In genomic region chr3L:15103988-15104848, dm6 we compare ENCODE assay signal across 3 fruit fly cellular contexts.
TF ChIP-seq lines count a peak whose summit lies in the region.

No protein-coding gene starts in this region.

TF ChIP-seq in whole organism, embryonic, 481 proteins besides CTCF, POLR2A, EP300 and RAD21 (continued from another document and continues in another):
- TF ChIP-seq cg (GFP tag; optimal IDR thresholded peaks at IDR 0.05; lab: Kevin White, UChicago) (peak; percentile 92), org-1 (GFP tag; optimal IDR thresholded peaks at IDR 0.05; lab: Kevin White, UChicago) (no peak), Camta (GFP tag; optimal IDR thresholded peaks at IDR 0.05; lab: Kevin White, UChicago) (no peak), CG42726 (GFP tag; IDR thresholded peaks at IDR 0.05; lab: Robert Waterston, UW; ENCODE audit: partially characterized antibody) (0 out of 2 replicates have a peak, but pooled peaks have one; percentile 14), mld (GFP tag; IDR thresholded peaks at IDR 0.05; lab: Robert Waterston, UW; ENCODE audit: partially characterized antibody) (0 out of 3 replicates have a peak, but pooled peaks have one; percentile 36), phol (tag; optimal IDR thresholded peaks at IDR 0.05; lab: Kevin White, UChicago) (no peak), yki (optimal IDR thresholded peaks at IDR 0.05; lab: Kevin White, UChicago) (peak; percentile 26), gro (GFP tag; optimal IDR thresholded peaks at IDR 0.05; lab: Kevin White, UChicago) (no peak), Ets65A (GFP tag; lab: Kevin White, UChicago) (peak; percentile 71), CG32772 (GFP tag; IDR thresholded peaks at IDR 0.05; lab: Robert Waterston, UW) (peak; percentile 36; the same call in 1 of the 2 replicates), cwo (GFP tag; optimal IDR thresholded peaks at IDR 0.05; lab: Kevin White, UChicago) (peak; percentile 87), gt (GFP tag; IDR thresholded peaks at IDR 0.05; lab: Robert Waterston, UW) (no peak), fru (optimal IDR thresholded peaks at IDR 0.05; lab: Kevin White, UChicago) (no peak), Opbp (GFP tag; IDR thresholded peaks at IDR 0.05; lab: Robert Waterston, UW; ENCODE audit: partially characterized antibody) (peak; percentile 34; the same call in 1 of the 3 replicates), shn (GFP tag; optimal IDR thresholded peaks at IDR 0.05; lab: Kevin White, UChicago) (peak; percentile 8), Med (GFP tag; lab: Kevin White, UChicago) (peak; percentile 93), abd-A (tag; optimal IDR thresholded peaks at IDR 0.05; lab: Kevin White, UChicago) (peak; percentile 88), CG5245 (GFP tag; optimal IDR thresholded peaks at IDR 0.05; lab: Kevin White, UChicago) (no peak), CG4730 (GFP tag; IDR thresholded peaks at IDR 0.05; lab: Robert Waterston, UW) (no peak), CG13287 (GFP tag; IDR thresholded peaks at IDR 0.05; lab: Robert Waterston, UW; ENCODE audit: partially characterized antibody) (peak; percentile 27; the same call in 1 of the 2 replicates), nmo (GFP tag; optimal IDR thresholded peaks at IDR 0.05; lab: Kevin White, UChicago) (no peak), CG6813 (GFP tag; optimal IDR thresholded peaks at IDR 0.05; lab: Kevin White, UChicago) (peak; percentile 30), CG10543 (GFP tag; optimal IDR thresholded peaks at IDR 0.05; lab: Kevin White, UChicago) (peak; percentile 28), z (GFP tag; IDR thresholded peaks at IDR 0.05; lab: Robert Waterston, UW) (peak; percentile 41; the same call in 1 of the 3 replicates), CG5180 (GFP tag; optimal IDR thresholded peaks at IDR 0.05; lab: Kevin White, UChicago) (no peak), CG11247 (GFP tag; IDR thresholded peaks at IDR 0.05; lab: Robert Waterston, UW) (no peak), CG9876 (GFP tag; optimal IDR thresholded peaks at IDR 0.05; lab: Kevin White, UChicago) (peak; percentile 12), Hmr (GFP tag; optimal IDR thresholded peaks at IDR 0.05; lab: Kevin White, UChicago) (peak; percentile 14), CG7745 (tag; optimal IDR thresholded peaks at IDR 0.05; lab: Kevin White, UChicago) (no peak), CG8478 (optimal IDR thresholded peaks at IDR 0.05; lab: Kevin White, UChicago) (peak; percentile 87), CG11085 (GFP tag; IDR thresholded peaks at IDR 0.05; lab: Robert Waterston, UW) (no peak), sens-2 (GFP tag; IDR thresholded peaks at IDR 0.05; lab: Robert Waterston, UW) (peak; percentile 43; the same call in 1 of the 2 replicates), Dll (GFP tag; IDR thresholded peaks at IDR 0.05; lab: Robert Waterston, UW; ENCODE audit: partially characterized antibody) (0 out of 4 replicates have a peak, but pooled peaks have one; percentile 48), CG2202 (tag; optimal IDR thresholded peaks at IDR 0.05; lab: Kevin White, UChicago) (no peak), CG6854 (GFP tag; optimal IDR thresholded peaks at IDR 0.05; lab: Kevin White, UChicago) (peak; percentile 75), Adf1 (GFP tag; IDR thresholded peaks at IDR 0.05; lab: Robert Waterston, UW) (peak; percentile 80; the same call in 1 of the 2 replicates), kni (GFP tag; optimal IDR thresholded peaks at IDR 0.05; lab: Kevin White, UChicago) (peak; percentile 45), CG3163 (GFP tag; optimal IDR thresholded peaks at IDR 0.05; lab: Kevin White, UChicago) (peak; percentile 48), bbx (GFP tag; IDR thresholded peaks at IDR 0.05; lab: Robert Waterston, UW; ENCODE audit: partially characterized antibody) (peak; percentile 13; the same call in 1 of the 2 replicates), ci (GFP tag; IDR thresholded peaks at IDR 0.05; lab: Robert Waterston, UW) (peak; percentile 43; the same call in 1 of the 3 replicates), NC2β (GFP tag; optimal IDR thresholded peaks at IDR 0.05; lab: Kevin White, UChicago) (no peak)

TF ChIP-seq in whole organism, prepupa, 60 proteins besides CTCF, POLR2A, EP300 and RAD21 (continued from another document):
- TF ChIP-seq Lpt (GFP tag; optimal IDR thresholded peaks at IDR 0.05; lab: Kevin White, UChicago) (peak; percentile 37), CG11902 (GFP tag; optimal IDR thresholded peaks at IDR 0.05; lab: Kevin White, UChicago) (no peak), CG11294 (GFP tag; IDR thresholded peaks at IDR 0.05; lab: Robert Waterston, UW) (no peak), Blimp-1 (GFP tag; optimal IDR thresholded peaks at IDR 0.05; lab: Kevin White, UChicago) (peak; percentile 2), CG10631 (GFP tag; optimal IDR thresholded peaks at IDR 0.05; lab: Kevin White, UChicago) (no peak), CG6808 (GFP tag; optimal IDR thresholded peaks at IDR 0.05; lab: Kevin White, UChicago) (no peak), Gug (GFP tag; IDR thresholded peaks at IDR 0.05; lab: Robert Waterston, UW) (peak; percentile 19; the same call in 1 of the 2 replicates), net (GFP tag; optimal IDR thresholded peaks at IDR 0.05; lab: Kevin White, UChicago) (peak; percentile 42), CG8119 (GFP tag; IDR thresholded peaks at IDR 0.05; lab: Robert Waterston, UW) (no peak), svp (GFP tag; lab: Kevin White, UChicago) (peak; percentile 72), CG9139 (GFP tag; optimal IDR thresholded peaks at IDR 0.05; lab: Kevin White, UChicago) (peak; percentile 8), Hr39 (GFP tag; optimal IDR thresholded peaks at IDR 0.05; lab: Kevin White, UChicago) (no peak), spab (GFP tag; optimal IDR thresholded peaks at IDR 0.05; lab: Kevin White, UChicago) (no peak), fd85E (GFP tag; optimal IDR thresholded peaks at IDR 0.05; lab: Kevin White, UChicago) (no peak), CG6163 (GFP tag; IDR thresholded peaks at IDR 0.05; lab: Robert Waterston, UW) (peak; percentile 17; the same call in 1 of the 3 replicates), Eip78C (GFP tag; lab: Kevin White, UChicago) (peak; percentile 49)

TF ChIP-seq in whole organism, wandering third instar larva, 38 proteins besides CTCF, POLR2A, EP300 and RAD21 (continued from another document):
- TF ChIP-seq pan (optimal IDR thresholded peaks at IDR 0.05; lab: Kevin White, UChicago) (no peak), Mio (GFP tag; optimal IDR thresholded peaks at IDR 0.05; lab: Kevin White, UChicago) (no peak), dmrt93B (GFP tag; optimal IDR thresholded peaks at IDR 0.05; lab: Kevin White, UChicago) (no peak), CrebA (GFP tag; optimal IDR thresholded peaks at IDR 0.05; lab: Kevin White, UChicago; ENCODE audit: borderline replicate concordance) (no peak), GATAd (GFP tag; optimal IDR thresholded peaks at IDR 0.05; lab: Kevin White, UChicago) (no peak), Hr83 (GFP tag; optimal IDR thresholded peaks at IDR 0.05; lab: Kevin White, UChicago; ENCODE audit: poor library complexity, severe bottlenecking) (no peak), rgr (GFP tag; optimal IDR thresholded peaks at IDR 0.05; lab: Kevin White, UChicago) (no peak)
